Worm (Caenorhabditis elegans) whole organism, L1 larva: ENCODE data around the gene svop-1.

Experiments
- blmp-1 ChIP-seq: fragments of 150-350 bp; optimal IDR thresholded peaks from 2 replicates; lab custom pipeline; 2014; ENCODE audit warnings: missing biosample characterization, missing genetic modification characterization
- efl-1 ChIP-seq, 4 experiments: fragments of 150-350 bp; optimal IDR thresholded peaks in 3 of 4; peaks in 1 of 4; 1 replicate in 1 of 4; 2 replicates in 3 of 4; lab custom pipeline; 2014; ENCODE audit warnings: missing biosample characterization in 2 of 4, missing genetic modification characterization in 2 of 4, missing genetic modification reagents in 2 of 4
- egl-13 ChIP-seq: sonication (generic microtip); optimal IDR thresholded peaks from 2 replicates; lab custom pipeline; 2016; ENCODE audit warnings: missing genotype, missing genetic modification reagents, missing genetic modification characterization, missing compliant biosample characterization
- elt-2 ChIP-seq: sonication (generic microtip); optimal IDR thresholded peaks from 2 replicates; lab custom pipeline; 2016; ENCODE audit warnings: missing genetic modification characterization, mild to moderate bottlenecking, inconsistent platforms, missing compliant biosample characterization, missing genetic modification reagents
- ets-5 ChIP-seq: fragments of 200-800 bp; sonication (Bioruptor generic); IDR thresholded peaks from 2 replicates; pipeline ENCODE4 v1.3.6; 2022; ENCODE audit warnings: missing genetic modification characterization, missing compliant biosample characterization
- jun-1 ChIP-seq: fragments of 150-350 bp; optimal IDR thresholded peaks from 2 replicates; lab custom pipeline; 2014; ENCODE audit warnings: missing biosample characterization, missing genetic modification reagents, missing genetic modification characterization
- lin-14 ChIP-seq: fragments of 200-800 bp; sonication (Bioruptor generic); optimal IDR thresholded peaks from 2 replicates; lab custom pipeline; 2018; ENCODE audit warnings: mild to moderate bottlenecking, missing genetic modification characterization, moderate library complexity, missing compliant biosample characterization
- lir-3 ChIP-seq: sonication (generic microtip); optimal IDR thresholded peaks from 2 replicates; lab custom pipeline; 2016; ENCODE audit warnings: mild to moderate bottlenecking, missing genetic modification characterization, moderate library complexity, missing compliant biosample characterization; ENCODE audit not compliant: poor library complexity
- mab-9 ChIP-seq: fragments of 200-800 bp; sonication (Bioruptor generic); IDR thresholded peaks from 2 replicates; pipeline ENCODE4 v1.3.6; 2022; ENCODE audit warnings: missing genetic modification reagents, missing genetic modification characterization, missing compliant biosample characterization
- nhr-19 ChIP-seq: fragments of 200-800 bp; sonication (Bioruptor generic); conservative IDR thresholded peaks from 2 replicates; pipeline ENCODE4 v1.3.6; 2022; ENCODE audit warnings: missing genetic modification characterization, missing compliant biosample characterization
- sptf-1 ChIP-seq: fragments of 150-350 bp; optimal IDR thresholded peaks from 2 replicates; lab custom pipeline; 2014; ENCODE audit warnings: missing biosample characterization, missing genetic modification characterization
- unc-62 ChIP-seq: fragments of 150-350 bp; optimal IDR thresholded peaks from 2 replicates; lab custom pipeline; 2014; ENCODE audit warnings: missing biosample characterization, missing genetic modification reagents, missing genetic modification characterization

Gene svop-1

DNA sequence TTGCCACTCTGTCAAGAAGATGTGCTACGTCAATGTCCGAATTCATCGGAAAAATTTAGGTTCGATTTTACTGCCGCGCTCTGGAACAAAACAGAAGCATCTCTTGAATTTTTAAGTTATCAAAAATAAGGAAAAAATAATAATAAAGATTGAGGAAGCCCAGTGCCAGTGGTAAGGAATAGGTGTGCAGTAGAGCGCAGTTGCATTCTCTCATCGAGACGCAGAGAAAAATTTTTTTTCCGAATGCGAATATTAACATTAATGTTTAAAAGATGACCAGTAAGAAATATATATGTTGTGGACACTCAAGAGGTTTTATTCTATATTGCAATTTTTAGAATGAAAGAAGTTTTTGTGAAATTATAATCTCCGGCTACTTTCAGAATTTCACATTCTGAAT is 37.6 kb downstream of the svop-1 start (continued):
- TF ChIP-seq jun-1 (no peak), nhr-19 (GFP tag; lab: Robert Waterston, UW) (peak; percentile 35; the same call in 1 of the 2 replicates)

ce11 chrIII:8845114-8845513 is 40.2 kb downstream of the svop-1 start, which contains the start of gene F44E2.6:
TSS of gene F44E2.6 (minus strand) at chrIII:8845214.
- TF ChIP-seq efl-1 (optimal IDR thresholded peaks at IDR 0.05; lab: Kevin White, UChicago) (no peak), efl-1 (GFP tag; optimal IDR thresholded peaks at IDR 0.05 in 1 of 2; lab: Kevin White, UChicago) (no peak)

- TF ChIP-seq blmp-1 (tag; lab: Kevin White, UChicago) (peak; percentile 81), unc-62 (no peak)
Measured at ce11 chrIII:8844137-8844536, 41.2 kb downstream of the svop-1 start.

DNA sequence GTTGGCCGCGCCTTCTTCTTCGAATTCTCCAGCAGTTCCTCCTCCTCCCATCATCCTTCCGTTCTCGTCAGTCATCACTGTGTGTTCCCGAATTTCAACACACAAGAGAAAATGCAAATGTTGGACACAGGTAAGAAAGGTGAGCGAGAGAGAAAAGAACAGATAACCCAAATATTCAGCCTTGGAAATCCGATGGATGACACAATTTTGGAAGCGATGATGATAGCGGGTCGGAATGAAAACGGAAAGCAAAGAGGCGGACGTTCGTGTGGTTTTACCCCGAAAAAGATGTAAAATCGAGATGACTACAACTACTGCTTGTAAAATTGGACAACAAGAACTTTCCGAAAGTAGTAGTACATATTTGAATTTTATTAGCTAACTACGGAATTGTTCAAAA is 45.5 kb downstream of the svop-1 start:
- TF ChIP-seq sptf-1 (no peak), blmp-1 (tag; lab: Kevin White, UChicago) (peak; percentile 73), lir-3 (no peak)

- TF ChIP-seq egl-13 (tag; lab: Kevin White, UChicago) (no peak), elt-2 (tag; lab: Kevin White, UChicago) (no peak), ets-5 (GFP tag; lab: Robert Waterston, UW) (no peak), jun-1 (no peak), lin-14 (GFP tag; lab: Kevin White, UChicago) (no peak), mab-9 (GFP tag; lab: Robert Waterston, UW) (no peak)
Measured at ce11 chrIII:8838075-8838474, 47.2 kb downstream of the svop-1 start, which contains the start of gene F44E2.4. TSS of gene F44E2.4 (minus strand) at chrIII:8838424.
